1 fruit fly cellular context compared by ENCODE assay signal in the genomic region with DNA sequence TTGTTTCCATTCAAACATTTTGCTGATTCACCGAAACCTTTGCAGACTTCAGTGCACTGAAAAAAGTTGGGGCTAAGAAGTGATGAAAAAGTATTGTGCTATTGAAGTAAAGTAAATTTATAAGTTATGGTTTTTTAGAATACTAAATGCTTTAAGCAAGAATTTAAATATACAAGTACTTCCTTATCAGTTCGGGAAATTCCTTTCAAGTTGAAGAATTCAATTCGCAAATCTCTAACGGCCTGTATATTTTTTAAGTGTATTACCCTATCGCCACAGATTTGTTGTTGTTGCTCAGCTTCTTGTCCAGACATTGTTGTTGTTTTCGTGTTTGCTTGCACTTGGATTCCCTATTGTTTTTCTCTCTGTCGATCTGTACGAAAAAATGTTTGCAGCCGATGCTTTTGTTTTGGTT.
A peak's percentile ranks its signal among the peaks of the same experiment; 100 is the strongest.
TF ChIP-seq lines count a peak whose summit lies in the region.

No protein-coding gene starts in this region.

TF ChIP-seq in whole organism, embryonic, 481 proteins besides CTCF, POLR2A, EP300 and RAD21 (continued from another document and continues in another):
- TF ChIP-seq CG16863 (GFP tag; optimal IDR thresholded peaks at IDR 0.05; lab: Kevin White, UChicago): peak; percentile 70
- TF ChIP-seq B-H2 (GFP tag; optimal IDR thresholded peaks at IDR 0.05; lab: Kevin White, UChicago): no peak
- peak; percentile 80 for TF ChIP-seq Mrtf (GFP tag; IDR thresholded peaks at IDR 0.05; lab: Robert Waterston, UW)
- TF ChIP-seq CG32772 (GFP tag; IDR thresholded peaks at IDR 0.05; lab: Robert Waterston, UW): peak; percentile 38; the same call in 1 of the 2 replicates
- TF ChIP-seq lola (GFP tag; optimal IDR thresholded peaks at IDR 0.05; lab: Kevin White, UChicago): peak in 1 of 3 experiments; percentile 73
- no peak for TF ChIP-seq pita (GFP tag; optimal IDR thresholded peaks at IDR 0.05; lab: Kevin White, UChicago)
- TF ChIP-seq CG2712 (tag; optimal IDR thresholded peaks at IDR 0.05; lab: Kevin White, UChicago): peak; percentile 89
- TF ChIP-seq CG14965 (GFP tag; optimal IDR thresholded peaks at IDR 0.05; lab: Kevin White, UChicago; ENCODE audit: borderline replicate concordance): peak; percentile 32
- no peak for TF ChIP-seq inv (GFP tag; IDR thresholded peaks at IDR 0.05; lab: Robert Waterston, UW; ENCODE audit: partially characterized antibody)
- TF ChIP-seq CG13894 (tag; optimal IDR thresholded peaks at IDR 0.05; lab: Kevin White, UChicago): no peak
- TF ChIP-seq grau (tag; optimal IDR thresholded peaks at IDR 0.05; lab: Kevin White, UChicago): peak; percentile 71
- peak; percentile 21 for TF ChIP-seq CG2875 (GFP tag; optimal IDR thresholded peaks at IDR 0.05; lab: Kevin White, UChicago)
- peak; percentile 92 for TF ChIP-seq Ets65A (GFP tag; lab: Kevin White, UChicago)
- peak; percentile 74 for TF ChIP-seq Oli (tag; optimal IDR thresholded peaks at IDR 0.05; lab: Kevin White, UChicago)
- peak; percentile 9 for TF ChIP-seq ab (GFP tag; optimal IDR thresholded peaks at IDR 0.05; lab: Kevin White, UChicago)
- 0 out of 4 replicates have a peak, but pooled peaks have one; percentile 25 for TF ChIP-seq chinmo (GFP tag; IDR thresholded peaks at IDR 0.05; lab: Robert Waterston, UW; ENCODE audit: partially characterized antibody)
- TF ChIP-seq CG1792 (GFP tag; optimal IDR thresholded peaks at IDR 0.05; lab: Kevin White, UChicago): peak; percentile 55
- no peak for TF ChIP-seq kni (GFP tag; optimal IDR thresholded peaks at IDR 0.05; lab: Kevin White, UChicago)
- peak; percentile 12 for TF ChIP-seq HmgZ (tag; optimal IDR thresholded peaks at IDR 0.05; lab: Kevin White, UChicago)
- no peak for TF ChIP-seq Lpt (GFP tag; optimal IDR thresholded peaks at IDR 0.05; lab: Kevin White, UChicago)
- TF ChIP-seq CG11398 (GFP tag; optimal IDR thresholded peaks at IDR 0.05; lab: Kevin White, UChicago): peak; percentile 16
- peak; percentile 70 for TF ChIP-seq dysf (GFP tag; IDR thresholded peaks at IDR 0.05; lab: Robert Waterston, UW)
- no peak for TF ChIP-seq CG16779 (GFP tag; IDR thresholded peaks at IDR 0.05; lab: Robert Waterston, UW)
- no peak for TF ChIP-seq zfh2 (GFP tag; optimal IDR thresholded peaks at IDR 0.05; lab: Kevin White, UChicago)
- peak; percentile 20 for TF ChIP-seq CG9876 (GFP tag; optimal IDR thresholded peaks at IDR 0.05; lab: Kevin White, UChicago)
- peak; percentile 44 for TF ChIP-seq CG12299 (tag; optimal IDR thresholded peaks at IDR 0.05; lab: Kevin White, UChicago)
- peak; percentile 67 for TF ChIP-seq bab2 (GFP tag; optimal IDR thresholded peaks at IDR 0.05; lab: Kevin White, UChicago)
- peak; percentile 43 for TF ChIP-seq CG1647 (GFP tag; optimal IDR thresholded peaks at IDR 0.05; lab: Kevin White, UChicago)
- peak; percentile 45 for TF ChIP-seq esg (GFP tag; conservative IDR thresholded peaks at IDR 0.05; lab: Robert Waterston, UW)
- peak; percentile 36 for TF ChIP-seq sqz (GFP tag; optimal IDR thresholded peaks at IDR 0.05; lab: Kevin White, UChicago)
- no peak for TF ChIP-seq danr (GFP tag; IDR thresholded peaks at IDR 0.05; lab: Robert Waterston, UW)
- no peak for TF ChIP-seq CG3163 (GFP tag; optimal IDR thresholded peaks at IDR 0.05; lab: Kevin White, UChicago)
- peak; percentile 31; the same call in 1 of the 2 replicates for TF ChIP-seq CG32532 (GFP tag; IDR thresholded peaks at IDR 0.05; lab: Robert Waterston, UW)
- TF ChIP-seq chif (GFP tag; optimal IDR thresholded peaks at IDR 0.05; lab: Kevin White, UChicago): peak; percentile 54 to 76
- TF ChIP-seq Taf1 (GFP tag; IDR thresholded peaks at IDR 0.05; lab: Robert Waterston, UW): no peak
- TF ChIP-seq Nf-YC (tag; optimal IDR thresholded peaks at IDR 0.05; lab: Kevin White, UChicago): peak; percentile 56
- no peak for TF ChIP-seq p53 (GFP tag; optimal IDR thresholded peaks at IDR 0.05; lab: Kevin White, UChicago)
- no peak for TF ChIP-seq CG4707 (GFP tag; optimal IDR thresholded peaks at IDR 0.05; lab: Kevin White, UChicago)
- TF ChIP-seq CG14050 (GFP tag; IDR thresholded peaks at IDR 0.05; lab: Robert Waterston, UW): peak; percentile 29; the same call in 1 of the 3 replicates
- no peak for TF ChIP-seq gcm2 (GFP tag; optimal IDR thresholded peaks at IDR 0.05; lab: Kevin White, UChicago)
- peak; percentile 52 for TF ChIP-seq CG3281 (GFP tag; optimal IDR thresholded peaks at IDR 0.05; lab: Kevin White, UChicago)
- TF ChIP-seq CG10321 (GFP tag; IDR thresholded peaks at IDR 0.05; lab: Robert Waterston, UW): 0 out of 2 replicates have a peak, but pooled peaks have one; percentile 32
- peak; percentile 35 for TF ChIP-seq CG33213 (GFP tag; optimal IDR thresholded peaks at IDR 0.05; lab: Kevin White, UChicago)
- peak; percentile 9 for TF ChIP-seq sd (tag; optimal IDR thresholded peaks at IDR 0.05; lab: Kevin White, UChicago)
- no peak for TF ChIP-seq HLH4C (GFP tag; IDR thresholded peaks at IDR 0.05; lab: Robert Waterston, UW; ENCODE audit: partially characterized antibody)
- peak; percentile 43 for TF ChIP-seq CG8944 (GFP tag; optimal IDR thresholded peaks at IDR 0.05; lab: Kevin White, UChicago)
- TF ChIP-seq CG4617 (GFP tag; optimal IDR thresholded peaks at IDR 0.05; lab: Kevin White, UChicago; ENCODE audit: borderline replicate concordance): no peak
- TF ChIP-seq wek (GFP tag; optimal IDR thresholded peaks at IDR 0.05; lab: Kevin White, UChicago): no peak
- TF ChIP-seq CG10147 (GFP tag; optimal IDR thresholded peaks at IDR 0.05; lab: Kevin White, UChicago): peak; percentile 53
- TF ChIP-seq MESR4 (GFP tag; optimal IDR thresholded peaks at IDR 0.05; lab: Kevin White, UChicago): no peak
- TF ChIP-seq Atf6 (GFP tag; IDR thresholded peaks at IDR 0.05; lab: Robert Waterston, UW): peak; percentile 43; the same call in 1 of the 2 replicates
- no peak for TF ChIP-seq CG18011 (GFP tag; optimal IDR thresholded peaks at IDR 0.05; lab: Kevin White, UChicago)
- peak; percentile 63 for TF ChIP-seq CG5245 (GFP tag; optimal IDR thresholded peaks at IDR 0.05; lab: Kevin White, UChicago)
- TF ChIP-seq lilli (GFP tag; optimal IDR thresholded peaks at IDR 0.05; lab: Kevin White, UChicago): peak; percentile 55
- peak; percentile 28 for TF ChIP-seq CG15514 (GFP tag; optimal IDR thresholded peaks at IDR 0.05; lab: Kevin White, UChicago)
- peak; percentile 13 for TF ChIP-seq Myb (GFP tag; optimal IDR thresholded peaks at IDR 0.05; lab: Kevin White, UChicago)
- peak; percentile 78; the same call in 2 of the 3 replicates for TF ChIP-seq so (GFP tag; IDR thresholded peaks at IDR 0.05; lab: Robert Waterston, UW)
- peak; percentile 35 for TF ChIP-seq Deaf1 (tag; optimal IDR thresholded peaks at IDR 0.05; lab: Kevin White, UChicago)
- peak; percentile 67 for TF ChIP-seq az2 (GFP tag; optimal IDR thresholded peaks at IDR 0.05; lab: Kevin White, UChicago)
- TF ChIP-seq ac (GFP tag; optimal IDR thresholded peaks at IDR 0.05; lab: Kevin White, UChicago): peak; percentile 44
- TF ChIP-seq Dp (GFP tag; optimal IDR thresholded peaks at IDR 0.05; lab: Kevin White, UChicago): no peak
- TF ChIP-seq ATbp (GFP tag; optimal IDR thresholded peaks at IDR 0.05; lab: Kevin White, UChicago): peak; percentile 64
- TF ChIP-seq lbe (GFP tag; optimal IDR thresholded peaks at IDR 0.05; lab: Kevin White, UChicago): peak; percentile 93
- TF ChIP-seq CG6765 (GFP tag; optimal IDR thresholded peaks at IDR 0.05; lab: Kevin White, UChicago): peak; percentile 24
- TF ChIP-seq sima (GFP tag; optimal IDR thresholded peaks at IDR 0.05; lab: Kevin White, UChicago): no peak
- peak; percentile 16 for TF ChIP-seq Bdp1 (GFP tag; optimal IDR thresholded peaks at IDR 0.05; lab: Kevin White, UChicago)
- TF ChIP-seq CG9797 (GFP tag; optimal IDR thresholded peaks at IDR 0.05; lab: Kevin White, UChicago): no peak
- TF ChIP-seq CG10565 (GFP tag; optimal IDR thresholded peaks at IDR 0.05; lab: Kevin White, UChicago): peak; percentile 1
- TF ChIP-seq CG2678 (tag; optimal IDR thresholded peaks at IDR 0.05; lab: Kevin White, UChicago): peak; percentile 87
- peak; percentile 79 for TF ChIP-seq tin (GFP tag; optimal IDR thresholded peaks at IDR 0.05; lab: Kevin White, UChicago)
- TF ChIP-seq gt (GFP tag; IDR thresholded peaks at IDR 0.05; lab: Robert Waterston, UW): peak; percentile 44
- no peak for TF ChIP-seq vnd (GFP tag; IDR thresholded peaks at IDR 0.05; lab: Robert Waterston, UW; ENCODE audit: partially characterized antibody)
- no peak for TF ChIP-seq Dbx (GFP tag; IDR thresholded peaks at IDR 0.05; lab: Robert Waterston, UW)
- peak; percentile 77 for TF ChIP-seq CG4820 (GFP tag; optimal IDR thresholded peaks at IDR 0.05; lab: Kevin White, UChicago)
- TF ChIP-seq btn (GFP tag; optimal IDR thresholded peaks at IDR 0.05; lab: Kevin White, UChicago): peak; percentile 54
- peak; percentile 79 for TF ChIP-seq D19A (tag; optimal IDR thresholded peaks at IDR 0.05; lab: Kevin White, UChicago)
- TF ChIP-seq Ssrp (tag; optimal IDR thresholded peaks at IDR 0.05; lab: Kevin White, UChicago): peak; percentile 71
- no peak for TF ChIP-seq lov (optimal IDR thresholded peaks at IDR 0.05; lab: Kevin White, UChicago)
- 0 out of 3 replicates have a peak, but pooled peaks have one; percentile 49 for TF ChIP-seq lov (GFP tag; IDR thresholded peaks at IDR 0.05; lab: Robert Waterston, UW)
- peak; percentile 59 for TF ChIP-seq pum (GFP tag; optimal IDR thresholded peaks at IDR 0.05; lab: Kevin White, UChicago)
- no peak for TF ChIP-seq CG8478 (optimal IDR thresholded peaks at IDR 0.05; lab: Kevin White, UChicago)
- TF ChIP-seq nerfin-2 (GFP tag; IDR thresholded peaks at IDR 0.05; lab: Robert Waterston, UW; ENCODE audit: partially characterized antibody): no peak
- peak; percentile 49 for TF ChIP-seq salm (tag; optimal IDR thresholded peaks at IDR 0.05; lab: Kevin White, UChicago)
- TF ChIP-seq disco-r (GFP tag; optimal IDR thresholded peaks at IDR 0.05; lab: Kevin White, UChicago): no peak
- peak; percentile 50; the same call in 1 of the 2 replicates for TF ChIP-seq gsb (GFP tag; IDR thresholded peaks at IDR 0.05; lab: Robert Waterston, UW)
- no peak for TF ChIP-seq fd64A (GFP tag; optimal IDR thresholded peaks at IDR 0.05; lab: Kevin White, UChicago)
- TF ChIP-seq Xrp1 (GFP tag; IDR thresholded peaks at IDR 0.05; lab: Robert Waterston, UW): peak; percentile 89
- no peak for TF ChIP-seq usp (GFP tag; optimal IDR thresholded peaks at IDR 0.05; lab: Kevin White, UChicago)
- TF ChIP-seq aop (GFP tag; IDR thresholded peaks at IDR 0.05; lab: Robert Waterston, UW): no peak
- TF ChIP-seq CG13775 (GFP tag; optimal IDR thresholded peaks at IDR 0.05; lab: Kevin White, UChicago): peak; percentile 62
- TF ChIP-seq Neu2 (GFP tag; optimal IDR thresholded peaks at IDR 0.05; lab: Kevin White, UChicago; ENCODE audit: borderline replicate concordance): no peak
- peak; percentile 41 for TF ChIP-seq chn (GFP tag; optimal IDR thresholded peaks at IDR 0.05; lab: Kevin White, UChicago)
- TF ChIP-seq hbn (GFP tag; IDR thresholded peaks at IDR 0.05; lab: Robert Waterston, UW; ENCODE audit: partially characterized antibody): no peak
- TF ChIP-seq dmrt11E (tag; optimal IDR thresholded peaks at IDR 0.05; lab: Kevin White, UChicago): peak; percentile 72
- peak; percentile 31 for TF ChIP-seq CG2116 (GFP tag; optimal IDR thresholded peaks at IDR 0.05; lab: Kevin White, UChicago)
- TF ChIP-seq mld (GFP tag; IDR thresholded peaks at IDR 0.05; lab: Robert Waterston, UW; ENCODE audit: partially characterized antibody): no peak
- TF ChIP-seq br (optimal IDR thresholded peaks at IDR 0.05; lab: Kevin White, UChicago): no peak
- peak; percentile 82; the same call in 1 of the 2 replicates for TF ChIP-seq CG4730 (GFP tag; IDR thresholded peaks at IDR 0.05; lab: Robert Waterston, UW)
- peak; percentile 60 for TF ChIP-seq NC2β (GFP tag; optimal IDR thresholded peaks at IDR 0.05; lab: Kevin White, UChicago)
- no peak; the same call in 1 of the 2 replicates for TF ChIP-seq CG43689 (GFP tag; IDR thresholded peaks at IDR 0.05; lab: Robert Waterston, UW)
- TF ChIP-seq CG10979 (tag; optimal IDR thresholded peaks at IDR 0.05; lab: Kevin White, UChicago): peak; percentile 84
- TF ChIP-seq CG3407 (GFP tag; optimal IDR thresholded peaks at IDR 0.05; lab: Kevin White, UChicago): peak; percentile 6
- TF ChIP-seq Abd-B (GFP tag; optimal IDR thresholded peaks at IDR 0.05; lab: Kevin White, UChicago): peak; percentile 24
- TF ChIP-seq CG15696 (tag; optimal IDR thresholded peaks at IDR 0.05; lab: Kevin White, UChicago): peak; percentile 81
- TF ChIP-seq MTF-1 (GFP tag; optimal IDR thresholded peaks at IDR 0.05; lab: Kevin White, UChicago; ENCODE audit: borderline replicate concordance): peak; percentile 45
- no peak for TF ChIP-seq CG13123 (GFP tag; optimal IDR thresholded peaks at IDR 0.05; lab: Kevin White, UChicago)
- TF ChIP-seq CG31441 (GFP tag; IDR thresholded peaks at IDR 0.05; lab: Robert Waterston, UW): peak; percentile 88
- TF ChIP-seq peb (GFP tag; IDR thresholded peaks at IDR 0.05; lab: Robert Waterston, UW): 0 out of 2 replicates have a peak, but pooled peaks have one; percentile 11
- peak; percentile 41 for TF ChIP-seq CG10462 (GFP tag; optimal IDR thresholded peaks at IDR 0.05; lab: Kevin White, UChicago)
- peak; percentile 55 for TF ChIP-seq CG10209 (GFP tag; optimal IDR thresholded peaks at IDR 0.05; lab: Kevin White, UChicago)
- peak; percentile 5 for TF ChIP-seq Usf (GFP tag; optimal IDR thresholded peaks at IDR 0.05; lab: Kevin White, UChicago)
- TF ChIP-seq sug (tag; optimal IDR thresholded peaks at IDR 0.05; lab: Kevin White, UChicago): peak; percentile 19
- no peak for TF ChIP-seq otp (GFP tag; IDR thresholded peaks at IDR 0.05; lab: Robert Waterston, UW)
- peak; percentile 57 for TF ChIP-seq Nf-YA (GFP tag; IDR thresholded peaks at IDR 0.05; lab: Robert Waterston, UW)
- TF ChIP-seq CG12104 (GFP tag; optimal IDR thresholded peaks at IDR 0.05; lab: Kevin White, UChicago): peak; percentile 57
- TF ChIP-seq grn (GFP tag; optimal IDR thresholded peaks at IDR 0.05; lab: Kevin White, UChicago): no peak
- peak; percentile 69 for TF ChIP-seq gcm (GFP tag; optimal IDR thresholded peaks at IDR 0.05; lab: Kevin White, UChicago)
- TF ChIP-seq Fer2 (tag; optimal IDR thresholded peaks at IDR 0.05; lab: Kevin White, UChicago): no peak
- TF ChIP-seq Dfd (GFP tag; optimal IDR thresholded peaks at IDR 0.05; lab: Kevin White, UChicago): no peak
- TF ChIP-seq CG15011 (GFP tag; optimal IDR thresholded peaks at IDR 0.05; lab: Kevin White, UChicago): no peak
- TF ChIP-seq pb (GFP tag; optimal IDR thresholded peaks at IDR 0.05; lab: Kevin White, UChicago): peak; percentile 43
- TF ChIP-seq her (GFP tag; optimal IDR thresholded peaks at IDR 0.05; lab: Kevin White, UChicago): no peak
- peak; percentile 44 for TF ChIP-seq NK7.1 (GFP tag; optimal IDR thresholded peaks at IDR 0.05; lab: Kevin White, UChicago)
- TF ChIP-seq tx (GFP tag; optimal IDR thresholded peaks at IDR 0.05; lab: Kevin White, UChicago): peak; percentile 56
